Fruit fly (Drosophila melanogaster) whole organism, prepupa: ENCODE results near the gene Uros1.

Experiments
- Blimp-1 ChIP-seq: fragments of 200-800 bp; sonication (Bioruptor generic); optimal IDR thresholded peaks from 3 replicates; lab custom pipeline; 2017; ENCODE audit warnings: missing biosample characterization, missing genetic modification characterization, mild to moderate bottlenecking, moderate library complexity, missing genetic modification reagents
- CG10631 ChIP-seq: fragments of 200-800 bp; sonication (Bioruptor generic); optimal IDR thresholded peaks from 2 replicates; lab custom pipeline; 2016; ENCODE audit warnings: missing biosample characterization, missing genetic modification characterization
- CG10669 ChIP-seq: fragments of 200-800 bp; sonication (Bioruptor generic); optimal IDR thresholded peaks from 3 replicates; lab custom pipeline; 2018; ENCODE audit warnings: missing biosample characterization, mild to moderate bottlenecking, missing genetic modification characterization, moderate library complexity
- CG11294 ChIP-seq: fragments of 200-800 bp; sonication (Bioruptor generic); IDR thresholded peaks from 2 replicates; pipeline ENCODE4 v1.3.6; 2022; ENCODE audit warnings: missing biosample characterization, missing genetic modification characterization
- CG11762 ChIP-seq: fragments of 200-800 bp; sonication (Bioruptor generic); optimal IDR thresholded peaks from 3 replicates; lab custom pipeline; 2016; ENCODE audit warnings: missing biosample characterization, missing genetic modification characterization; ENCODE audit not compliant: insufficient read depth
- CG11902 ChIP-seq: fragments of 200-800 bp; sonication (Bioruptor generic); optimal IDR thresholded peaks from 3 replicates; lab custom pipeline; 2016; ENCODE audit warnings: missing biosample characterization, missing genetic modification characterization
- CG15336 ChIP-seq: fragments of 200-800 bp; sonication (Bioruptor generic); IDR thresholded peaks from 2 replicates; pipeline ENCODE4 v1.3.6; 2022; ENCODE audit warnings: missing biosample characterization, missing genetic modification characterization
- CG1621 ChIP-seq: fragments of 200-800 bp; sonication (Bioruptor generic); optimal IDR thresholded peaks from 3 replicates; lab custom pipeline; 2018; ENCODE audit warnings: missing biosample characterization, mild to moderate bottlenecking, missing genetic modification characterization
- CG3032 ChIP-seq: fragments of 200-800 bp; optimal IDR thresholded peaks from 2 replicates; lab custom pipeline; 2019; ENCODE audit warnings: missing biosample characterization, mild to moderate bottlenecking, missing genetic modification characterization, moderate library complexity
- CG31627 ChIP-seq: fragments of 200-800 bp; sonication (Bioruptor generic); optimal IDR thresholded peaks from 3 replicates; lab custom pipeline; 2016; ENCODE audit warnings: missing biosample characterization, missing genetic modification characterization
- CG32006 ChIP-seq: fragments of 200-800 bp; sonication (Bioruptor generic); optimal IDR thresholded peaks from 3 replicates; lab custom pipeline; 2017; ENCODE audit warnings: missing biosample characterization, mild to moderate bottlenecking, missing genetic modification characterization
- CG34406 ChIP-seq: fragments of 200-800 bp; sonication (Bioruptor generic); optimal IDR thresholded peaks from 3 replicates; lab custom pipeline; 2016; ENCODE audit warnings: missing biosample characterization, missing genetic modification characterization
- CG3919 ChIP-seq: fragments of 200-800 bp; sonication (Bioruptor generic); optimal IDR thresholded peaks from 3 replicates; lab custom pipeline; 2016; ENCODE audit warnings: missing biosample characterization, missing genetic modification characterization
- CG6163 ChIP-seq: fragments of 200-800 bp; sonication (Bioruptor generic); IDR thresholded peaks from 3 replicates; pipeline ENCODE4 v1.3.6; 2022; ENCODE audit warnings: missing biosample characterization, missing genetic modification characterization
- CG6792 ChIP-seq: fragments of 200-800 bp; sonication (Bioruptor generic); optimal IDR thresholded peaks from 3 replicates; lab custom pipeline; 2016; ENCODE audit warnings: missing biosample characterization, missing genetic modification characterization
- CG6808 ChIP-seq: fragments of 200-800 bp; sonication (Bioruptor generic); optimal IDR thresholded peaks from 3 replicates; lab custom pipeline; 2017; ENCODE audit warnings: missing biosample characterization, missing genetic modification characterization, mild to moderate bottlenecking, moderate library complexity, missing genetic modification reagents
- CG6854 ChIP-seq: fragments of 200-800 bp; sonication (Bioruptor generic); optimal IDR thresholded peaks from 2 replicates; lab custom pipeline; 2017; ENCODE audit warnings: missing biosample characterization, mild to moderate bottlenecking, missing genetic modification characterization
- CG7368 ChIP-seq: fragments of 200-800 bp; sonication (Bioruptor generic); optimal IDR thresholded peaks from 3 replicates; lab custom pipeline; 2016; ENCODE audit warnings: missing biosample characterization, missing genetic modification characterization
- CG8319 ChIP-seq: fragments of 200-800 bp; sonication (Bioruptor generic); optimal IDR thresholded peaks from 3 replicates; lab custom pipeline; 2016; ENCODE audit warnings: missing biosample characterization, missing genetic modification characterization
- CG9139 ChIP-seq: fragments of 200-800 bp; sonication (Bioruptor generic); optimal IDR thresholded peaks from 3 replicates; lab custom pipeline; 2017; ENCODE audit warnings: missing biosample characterization, mild to moderate bottlenecking, missing genetic modification characterization
- Eip75B ChIP-seq: fragments of 200-800 bp; sonication (Bioruptor generic); optimal IDR thresholded peaks from 3 replicates; lab custom pipeline; 2016; ENCODE audit warnings: missing biosample characterization, missing genetic modification characterization
- Eip78C ChIP-seq: fragments of 200-800 bp; sonication (Bioruptor generic); peaks from one replicate; lab custom pipeline; 2016; ENCODE audit warnings: missing biosample characterization, missing genetic modification characterization
- Eip93F ChIP-seq: fragments of 200-800 bp; sonication (Bioruptor generic); optimal IDR thresholded peaks from 2 replicates; lab custom pipeline; 2016; ENCODE audit warnings: missing biosample characterization, mild to moderate bottlenecking, missing genetic modification characterization
- Ets21C ChIP-seq: fragments of 200-800 bp; sonication (Bioruptor generic); optimal IDR thresholded peaks from 3 replicates; lab custom pipeline; 2016; ENCODE audit warnings: missing biosample characterization, missing genetic modification characterization
- Ets96B ChIP-seq: fragments of 200-800 bp; optimal IDR thresholded peaks from 2 replicates; lab custom pipeline; 2019; ENCODE audit warnings: missing biosample characterization, mild to moderate bottlenecking, missing genetic modification characterization, moderate library complexity
- Gug ChIP-seq: fragments of 200-800 bp; sonication (Bioruptor generic); IDR thresholded peaks from 2 replicates; pipeline ENCODE4 v1.3.6; 2022; ENCODE audit warnings: missing biosample characterization, missing genetic modification characterization
- Hr38 ChIP-seq: sonication (Bioruptor generic); optimal IDR thresholded peaks from 2 replicates; lab custom pipeline; 2016; ENCODE audit warnings: missing biosample characterization, missing genetic modification characterization
- Hr39 ChIP-seq: fragments of 200-800 bp; sonication (Bioruptor generic); optimal IDR thresholded peaks from 2 replicates; lab custom pipeline; 2016; ENCODE audit warnings: missing biosample characterization, missing genetic modification characterization
- Hr4 ChIP-seq: fragments of 200-800 bp; sonication (Bioruptor generic); optimal IDR thresholded peaks from 3 replicates; lab custom pipeline; 2016; ENCODE audit warnings: missing biosample characterization, missing genetic modification characterization
- Lpt ChIP-seq: fragments of 200-800 bp; sonication (Bioruptor generic); optimal IDR thresholded peaks from 3 replicates; lab custom pipeline; 2016; ENCODE audit warnings: missing biosample characterization, missing genetic modification characterization
- Met ChIP-seq: fragments of 200-800 bp; sonication (Bioruptor generic); optimal IDR thresholded peaks from 3 replicates; lab custom pipeline; 2016; ENCODE audit warnings: missing biosample characterization, missing genetic modification characterization
- Smox ChIP-seq: fragments of 200-800 bp; sonication (Bioruptor generic); optimal IDR thresholded peaks from 3 replicates; lab custom pipeline; 2016; ENCODE audit warnings: missing biosample characterization, missing genetic modification characterization
- Sox102F ChIP-seq: fragments of 200-800 bp; sonication (Bioruptor generic); optimal IDR thresholded peaks from 2 replicates; lab custom pipeline; 2016; ENCODE audit warnings: missing biosample characterization, mild to moderate bottlenecking, missing genetic modification characterization
- Sox14 ChIP-seq: fragments of 200-800 bp; sonication (Bioruptor generic); optimal IDR thresholded peaks from 3 replicates; lab custom pipeline; 2016; ENCODE audit warnings: missing biosample characterization, missing genetic modification characterization
- achi ChIP-seq: fragments of 200-800 bp; sonication (Bioruptor generic); optimal IDR thresholded peaks from 3 replicates; lab custom pipeline; 2016; ENCODE audit warnings: missing biosample characterization, missing genetic modification characterization
- acj6 ChIP-seq: fragments of 200-800 bp; sonication (Bioruptor generic); optimal IDR thresholded peaks from 3 replicates; lab custom pipeline; 2016; ENCODE audit warnings: missing biosample characterization, missing genetic modification characterization
- cyc ChIP-seq: fragments of 200-800 bp; sonication (Bioruptor generic); optimal IDR thresholded peaks from 3 replicates; lab custom pipeline; 2016; ENCODE audit warnings: missing biosample characterization, missing genetic modification characterization
- dac ChIP-seq: fragments of 200-800 bp; sonication (Bioruptor generic); optimal IDR thresholded peaks from 2 replicates; lab custom pipeline; 2017; ENCODE audit warnings: missing biosample characterization, mild to moderate bottlenecking, missing genetic modification characterization
- dsx ChIP-seq: fragments of 200-800 bp; optimal IDR thresholded peaks from 3 replicates; lab custom pipeline; 2019; ENCODE audit warnings: missing biosample characterization, mild to moderate bottlenecking, missing genetic modification characterization, moderate library complexity; ENCODE audit not compliant: poor library complexity, severe bottlenecking
- eg ChIP-seq: fragments of 200-800 bp; sonication (Bioruptor generic); IDR thresholded peaks from 3 replicates; pipeline ENCODE4 v1.3.6; 2022; ENCODE audit warnings: missing biosample characterization, missing genetic modification characterization
- fd85E ChIP-seq: fragments of 200-800 bp; sonication (Bioruptor generic); optimal IDR thresholded peaks from 3 replicates; lab custom pipeline; 2016; ENCODE audit warnings: missing biosample characterization, missing genetic modification characterization
- fkh ChIP-seq: fragments of 200-800 bp; sonication (Bioruptor generic); optimal IDR thresholded peaks from 3 replicates; lab custom pipeline; 2017; ENCODE audit warnings: missing biosample characterization, mild to moderate bottlenecking, missing genetic modification characterization, moderate library complexity
- lz ChIP-seq: fragments of 200-800 bp; sonication (Bioruptor generic); optimal IDR thresholded peaks from 3 replicates; lab custom pipeline; 2016; ENCODE audit warnings: missing biosample characterization, missing genetic modification characterization
- net ChIP-seq: fragments of 200-800 bp; sonication (Bioruptor generic); optimal IDR thresholded peaks from 3 replicates; lab custom pipeline; 2016; ENCODE audit warnings: missing biosample characterization, missing genetic modification characterization
- pdm3 ChIP-seq: fragments of 200-800 bp; sonication (Bioruptor generic); optimal IDR thresholded peaks from 3 replicates; lab custom pipeline; 2016; ENCODE audit warnings: missing biosample characterization, missing genetic modification characterization
- topi ChIP-seq: fragments of 200-800 bp; sonication (Bioruptor generic); optimal IDR thresholded peaks from 3 replicates; lab custom pipeline; 2016; ENCODE audit warnings: missing biosample characterization, missing genetic modification characterization
- vri ChIP-seq: fragments of 200-800 bp; sonication (Bioruptor generic); optimal IDR thresholded peaks from 3 replicates; lab custom pipeline; 2016; ENCODE audit warnings: missing biosample characterization, mild to moderate bottlenecking, missing genetic modification characterization

Uros1 gene

dm6 chrX:8896845-8897775 lies 3.0 kb downstream of the Uros1 start (continued):
- TF ChIP-seq CG11294 (GFP tag; lab: Robert Waterston, UW) (no peak), CG9139 (GFP tag; lab: Kevin White, UChicago) (no peak), achi (peak; percentile 10), dac (GFP tag; lab: Kevin White, UChicago) (no peak), CG10631 (GFP tag; lab: Kevin White, UChicago) (peak; percentile 37), pdm3 (GFP tag; lab: Kevin White, UChicago) (peak; percentile 3), Eip78C (GFP tag; lab: Kevin White, UChicago) (peak; percentile 45)

dm6 chrX:8896080-8896479 lies 4.0 kb downstream of the Uros1 start:
- peak; percentile 96 for TF ChIP-seq CG11294 (GFP tag; lab: Robert Waterston, UW)
- peak; percentile 85 for TF ChIP-seq Eip75B (GFP tag; lab: Kevin White, UChicago)
- peak; percentile 88 for TF ChIP-seq Sox102F (GFP tag; lab: Kevin White, UChicago)
- peak; percentile 96 for TF ChIP-seq CG32006 (GFP tag; lab: Kevin White, UChicago)
- TF ChIP-seq CG8319: peak; percentile 87
- peak; percentile 93 for TF ChIP-seq acj6 (GFP tag; lab: Kevin White, UChicago)
- peak; percentile 89 for TF ChIP-seq CG11762 (GFP tag; lab: Kevin White, UChicago)
- peak; percentile 87 for TF ChIP-seq CG31627 (GFP tag; lab: Kevin White, UChicago)
- peak; percentile 97 for TF ChIP-seq CG6163 (GFP tag; lab: Robert Waterston, UW)
- peak; percentile 92 for TF ChIP-seq net
- TF ChIP-seq fd85E (GFP tag; lab: Kevin White, UChicago): peak; percentile 34
- peak; percentile 89 for TF ChIP-seq CG11902 (GFP tag; lab: Kevin White, UChicago)
- peak; percentile 88 for TF ChIP-seq Smox (GFP tag; lab: Kevin White, UChicago)
- TF ChIP-seq CG15336 (GFP tag; lab: Robert Waterston, UW): peak; percentile 97
- peak; percentile 92 for TF ChIP-seq CG10631 (GFP tag; lab: Kevin White, UChicago)
- peak; percentile 93 for TF ChIP-seq CG34406 (GFP tag; lab: Kevin White, UChicago)
- peak; percentile 88 for TF ChIP-seq CG7368 (GFP tag; lab: Kevin White, UChicago)
- peak; percentile 95 for TF ChIP-seq Gug
- TF ChIP-seq Sox14 (GFP tag; lab: Kevin White, UChicago): peak; percentile 90
- TF ChIP-seq eg: peak; percentile 98
- TF ChIP-seq cyc (GFP tag; lab: Kevin White, UChicago): peak; percentile 89
- TF ChIP-seq Met (GFP tag; lab: Kevin White, UChicago): peak; percentile 92
- peak; percentile 83 for TF ChIP-seq vri (GFP tag; lab: Kevin White, UChicago)
- peak; percentile 91 for TF ChIP-seq dac (GFP tag; lab: Kevin White, UChicago)
- TF ChIP-seq pdm3 (GFP tag; lab: Kevin White, UChicago): peak; percentile 91
- TF ChIP-seq CG3919 (GFP tag; lab: Kevin White, UChicago): peak; percentile 94
- TF ChIP-seq topi (GFP tag; lab: Kevin White, UChicago): peak; percentile 92
- TF ChIP-seq CG6808 (GFP tag; lab: Kevin White, UChicago): peak; percentile 85
- TF ChIP-seq Eip78C (GFP tag; lab: Kevin White, UChicago): peak; percentile 97
- TF ChIP-seq lz (GFP tag; lab: Kevin White, UChicago): peak; percentile 88
- peak; percentile 95 for TF ChIP-seq Lpt
- TF ChIP-seq dsx (GFP tag; lab: Kevin White, UChicago): peak; percentile 86
- TF ChIP-seq Hr38 (GFP tag; lab: Kevin White, UChicago): no peak
- peak; percentile 85 for TF ChIP-seq CG3032 (tag; lab: Kevin White, UChicago)
- peak; percentile 88 for TF ChIP-seq Ets96B
- TF ChIP-seq CG6792 (GFP tag; lab: Kevin White, UChicago): peak; percentile 92
- peak; percentile 78 for TF ChIP-seq Blimp-1 (GFP tag; lab: Kevin White, UChicago)
- peak; percentile 92 for TF ChIP-seq achi
- TF ChIP-seq fkh (GFP tag; lab: Kevin White, UChicago): peak; percentile 79
- TF ChIP-seq Hr39 (GFP tag; lab: Kevin White, UChicago): peak; percentile 84
- peak; percentile 86 for TF ChIP-seq CG10669 (GFP tag; lab: Kevin White, UChicago)
- TF ChIP-seq CG1621 (tag; lab: Kevin White, UChicago): peak; percentile 87
- TF ChIP-seq Ets21C (GFP tag; lab: Kevin White, UChicago): peak; percentile 67
- TF ChIP-seq Eip93F (GFP tag; lab: Kevin White, UChicago): peak; percentile 88
- TF ChIP-seq CG9139 (GFP tag; lab: Kevin White, UChicago): peak; percentile 80
- peak; percentile 87 for TF ChIP-seq CG6854 (GFP tag; lab: Kevin White, UChicago)
- TF ChIP-seq Hr4 (GFP tag; lab: Kevin White, UChicago): peak; percentile 94
